Worm (Caenorhabditis elegans): ENCODE results near the gene C25E10.17.

Gene C25E10.17

ce11 chrV:9078815-9079525 is 31.6 kb upstream of the C25E10.17 start:
- no peak for TF ChIP-seq fkh-10 (GFP tag; optimal IDR thresholded peaks at IDR 0.05)
- no peak for TF ChIP-seq nhr-41 (GFP tag; IDR thresholded peaks at IDR 0.05)
- TF ChIP-seq mes-2 (tag; optimal IDR thresholded peaks at IDR 0.05; ENCODE audit: poor library complexity, severe bottlenecking) = peak; percentile 33
- TF ChIP-seq aha-1 (tag) = peak; percentile 89
- TF ChIP-seq dve-1 (tag; optimal IDR thresholded peaks at IDR 0.05; ENCODE audit: insufficient read depth) = peak; percentile 74
- no peak for TF ChIP-seq vab-7 (GFP tag; IDR thresholded peaks at IDR 0.05)
- TF ChIP-seq nhr-6 (tag; optimal IDR thresholded peaks at IDR 0.05) = no peak
- peak; percentile 54 for TF ChIP-seq nhr-28 (tag; optimal IDR thresholded peaks at IDR 0.05)
- TF ChIP-seq lir-3 (tag; optimal IDR thresholded peaks at IDR 0.05) = no peak
- no peak for TF ChIP-seq ces-1 (GFP tag; optimal IDR thresholded peaks at IDR 0.05)
- peak; percentile 85 for TF ChIP-seq nhr-48 (tag; optimal IDR thresholded peaks at IDR 0.05)
- TF ChIP-seq hlh-30 (tag; optimal IDR thresholded peaks at IDR 0.05; ENCODE audit: insufficient read depth) = peak; percentile 52
- TF ChIP-seq ctbp-1 (GFP tag; IDR thresholded peaks at IDR 0.05) = no peak
- TF ChIP-seq dmd-9 (GFP tag; IDR thresholded peaks at IDR 0.05) = no peak
- TF ChIP-seq dmd-6 (GFP tag; IDR thresholded peaks at IDR 0.05) = peak; percentile 91
- TF ChIP-seq pqm-1 (tag; optimal IDR thresholded peaks at IDR 0.05) = peak; percentile 42
- TF ChIP-seq T26A8.4 (GFP tag; IDR thresholded peaks at IDR 0.05) = 0 out of 2 replicates have a peak, but pooled peaks have one; percentile 37
- TF ChIP-seq hif-1 (tag; optimal IDR thresholded peaks at IDR 0.05) = peak; percentile 2 to 94
- TF ChIP-seq tra-1 (GFP tag; IDR thresholded peaks at IDR 0.05) = peak; percentile 44; the same call in 1 of the 2 replicates
- no peak for TF ChIP-seq Y48G9A.11 (GFP tag; IDR thresholded peaks at IDR 0.05)
- peak in 1 of 2 experiments; percentile 93 for TF ChIP-seq unc-62 (GFP tag; optimal IDR thresholded peaks at IDR 0.05 in 1 of 2)
- no peak for TF ChIP-seq unc-62 (tag; optimal IDR thresholded peaks at IDR 0.05)
- TF ChIP-seq R02D3.7 (tag; optimal IDR thresholded peaks at IDR 0.05) = no peak
- TF ChIP-seq nhr-111 (GFP tag; optimal IDR thresholded peaks at IDR 0.05) = no peak
- 0 out of 2 replicates have a peak, but pooled peaks have one; percentile 24 for TF ChIP-seq mdt-29 (GFP tag; IDR thresholded peaks at IDR 0.05)
- TF ChIP-seq jun-1 (tag; optimal IDR thresholded peaks at IDR 0.05) = no peak
- TF ChIP-seq madf-9 (GFP tag; conservative IDR thresholded peaks at IDR 0.05) = no peak
- TF ChIP-seq saeg-2 (GFP tag; IDR thresholded peaks at IDR 0.05) = 0 out of 2 replicates have a peak, but pooled peaks have one; percentile 38
- TF ChIP-seq F26F4.8 (GFP tag; conservative IDR thresholded peaks at IDR 0.05) = no peak
- TF ChIP-seq mep-1 (tag; optimal IDR thresholded peaks at IDR 0.05) = no peak
- no peak for TF ChIP-seq attf-4 (tag; optimal IDR thresholded peaks at IDR 0.05)
- TF ChIP-seq mdl-1 (tag; optimal IDR thresholded peaks at IDR 0.05) = peak in 1 of 2 experiments; percentile 55
- peak; percentile 75 for TF ChIP-seq nhr-102 (tag; optimal IDR thresholded peaks at IDR 0.05)
- peak in 1 of 2 experiments; percentile 60 for TF ChIP-seq daf-16 (GFP tag; optimal IDR thresholded peaks at IDR 0.05)
- peak; percentile 93 for TF ChIP-seq daf-16 (tag; optimal IDR thresholded peaks at IDR 0.05)
- TF ChIP-seq Y75B8A.6 (GFP tag; IDR thresholded peaks at IDR 0.05) = no peak
- peak; percentile 89 for TF ChIP-seq hlh-11 (tag; optimal IDR thresholded peaks at IDR 0.05)
- TF ChIP-seq gei-8 (GFP tag; optimal IDR thresholded peaks at IDR 0.05) = peak; percentile 44
- TF ChIP-seq ztf-7 (tag; optimal IDR thresholded peaks at IDR 0.05) = peak; percentile 53
- no peak for TF ChIP-seq daf-8 (GFP tag; IDR thresholded peaks at IDR 0.05)
- TF ChIP-seq madf-5 (GFP tag; IDR thresholded peaks at IDR 0.05) = no peak

Data from whole organism, L4 larva.